Worm (Caenorhabditis elegans): Measurements from ENCODE around the gene dmsr-7.

DNA sequence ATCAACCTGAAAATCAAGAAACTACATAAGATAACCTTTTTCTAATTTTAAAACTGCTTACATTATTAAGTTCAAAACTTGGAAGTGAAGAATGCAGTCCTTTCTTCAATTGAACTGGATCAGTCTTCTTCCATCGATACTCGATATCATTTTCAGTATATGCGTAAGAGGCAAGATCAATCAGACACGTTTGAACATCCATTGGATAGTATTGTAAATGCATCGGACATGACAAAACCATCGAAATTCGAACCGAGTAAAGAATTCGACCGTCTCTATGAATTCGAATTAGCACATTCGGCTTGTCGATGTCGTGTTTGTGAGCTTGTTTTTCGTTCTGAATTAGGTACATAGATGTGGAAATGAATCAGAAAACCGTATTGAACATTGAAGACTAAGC is 45.6 kb downstream of the dmsr-7 start:
- TF ChIP-seq ztf-11 (tag; optimal IDR thresholded peaks at IDR 0.05) (no peak), ztf-4 (tag; optimal IDR thresholded peaks at IDR 0.05) (no peak), unc-130 (tag; optimal IDR thresholded peaks at IDR 0.05) (no peak), aly-2 (tag; optimal IDR thresholded peaks at IDR 0.05) (no peak), skn-1 (tag; optimal IDR thresholded peaks at IDR 0.05) (no peak), ceh-82 (tag; optimal IDR thresholded peaks at IDR 0.05) (no peak), elt-3 (tag; optimal IDR thresholded peaks at IDR 0.05) (no peak), zag-1 (tag; optimal IDR thresholded peaks at IDR 0.05) (no peak)

Measured in whole organism, L1 larva.